Worm (Caenorhabditis elegans) whole organism, young adult: ENCODE data around the gene C02E7.8.

Experiments
- F57C9.4 ChIP-seq: sonication (generic microtip); optimal IDR thresholded peaks from 2 replicates; lab custom pipeline; 2017; ENCODE audit warnings: mild to moderate bottlenecking, missing genetic modification characterization, missing compliant biosample characterization
- ZK185.1 ChIP-seq: sonication (generic microtip); optimal IDR thresholded peaks from 2 replicates; lab custom pipeline; 2016; ENCODE audit warnings: mild to moderate bottlenecking, missing genetic modification characterization, missing compliant biosample characterization; ENCODE audit not compliant: poor library complexity, severe bottlenecking
- attf-5 ChIP-seq: fragments of 200-800 bp; sonication (Bioruptor generic); optimal IDR thresholded peaks from 2 replicates; lab custom pipeline; 2018; ENCODE audit warnings: mild to moderate bottlenecking, missing genetic modification characterization, missing compliant biosample characterization
- ccch-3 ChIP-seq: fragments of 200-800 bp; sonication (Bioruptor generic); optimal IDR thresholded peaks from 2 replicates; lab custom pipeline; 2018; ENCODE audit warnings: mild to moderate bottlenecking, missing genetic modification characterization, missing compliant biosample characterization
- cebp-2 ChIP-seq: fragments of 200-800 bp; sonication (Bioruptor generic); IDR thresholded peaks from 2 replicates; pipeline ENCODE4 v1.3.6; 2022; ENCODE audit warnings: missing genetic modification characterization, missing compliant biosample characterization
- ceh-79 ChIP-seq: sonication (generic microtip); optimal IDR thresholded peaks from 2 replicates; lab custom pipeline; 2017; ENCODE audit warnings: mild to moderate bottlenecking, missing genetic modification characterization, missing compliant biosample characterization
- hlh-12 ChIP-seq: sonication (generic microtip); optimal IDR thresholded peaks from 2 replicates; lab custom pipeline; 2016; ENCODE audit warnings: missing genetic modification characterization, missing compliant biosample characterization
- hsf-1 ChIP-seq: fragments of 200-800 bp; sonication (Bioruptor generic); IDR thresholded peaks from 2 replicates; pipeline ENCODE4 v1.3.6; 2022; ENCODE audit warnings: missing genetic modification reagents, missing genetic modification characterization, missing compliant biosample characterization
- lin-26 ChIP-seq: fragments of 200-800 bp; sonication (Bioruptor generic); IDR thresholded peaks from 2 replicates; pipeline ENCODE4 v1.3.6; 2022; ENCODE audit warnings: missing genetic modification reagents, missing genetic modification characterization, missing compliant biosample characterization
- mxl-1 ChIP-seq: sonication (generic microtip); optimal IDR thresholded peaks from 2 replicates; lab custom pipeline; 2016; ENCODE audit warnings: missing genetic modification characterization, missing compliant biosample characterization
- pha-4 ChIP-seq: fragments of 150-350 bp; sonication (generic microtip); optimal IDR thresholded peaks from 2 replicates; lab custom pipeline; 2014; ENCODE audit warnings: missing biosample characterization, missing genetic modification reagents, missing genetic modification characterization
- rcor-1 ChIP-seq: fragments of 200-800 bp; sonication (Bioruptor generic); IDR thresholded peaks from 2 replicates; pipeline ENCODE4 v1.3.6; 2022; ENCODE audit warnings: missing genetic modification reagents, missing genetic modification characterization, missing compliant biosample characterization
- snpc-4 ChIP-seq, 5 experiments: fragments of 150-350 bp in 1 of 5; sonication (generic microtip) in 4 of 5; optimal IDR thresholded peaks; 2 replicates each; lab custom pipeline; 2014 to 2018; ENCODE audit warnings: missing genetic modification characterization in 5 of 5, missing biosample characterization in 3 of 5, antibody characterized with exemption in 2 of 5, mild to moderate bottlenecking in 2 of 5, missing compliant biosample characterization in 2 of 5, missing genotype in 2 of 5, moderate library complexity in 2 of 5, missing genetic modification reagents in 1 of 5
- ztf-28 ChIP-seq: fragments of 200-800 bp; sonication (Bioruptor generic); IDR thresholded peaks from 2 replicates; pipeline ENCODE4 v1.3.6; 2022; ENCODE audit warnings: missing genetic modification reagents, missing genetic modification characterization, missing compliant biosample characterization

- TF ChIP-seq F57C9.4 (tag; lab: Kevin White, UChicago), result no peak
- TF ChIP-seq pha-4 (tag; lab: Kevin White, UChicago), result no peak
- no peak for TF ChIP-seq ceh-79
- no peak for TF ChIP-seq hlh-12
- no peak for TF ChIP-seq cebp-2 (GFP tag; lab: Robert Waterston, UW)
- TF ChIP-seq lin-26 (GFP tag; lab: Robert Waterston, UW), result no peak
- TF ChIP-seq snpc-4 (GFP tag; optimal IDR thresholded peaks at IDR 0.05; lab: Kevin White, UChicago), result no peak
- TF ChIP-seq snpc-4 (tag; optimal IDR thresholded peaks at IDR 0.05; lab: Kevin White, UChicago), result no peak
- no peak for TF ChIP-seq mxl-1 (tag; lab: Kevin White, UChicago)
- no peak for TF ChIP-seq ccch-3 (GFP tag; lab: Kevin White, UChicago)
- TF ChIP-seq ztf-28 (GFP tag; lab: Robert Waterston, UW), result no peak
- no peak for TF ChIP-seq rcor-1 (GFP tag; lab: Robert Waterston, UW)
- TF ChIP-seq hsf-1 (GFP tag; lab: Robert Waterston, UW), result no peak
- no peak for TF ChIP-seq attf-5 (GFP tag; lab: Kevin White, UChicago)
- TF ChIP-seq ZK185.1 (tag; lab: Kevin White, UChicago), result no peak
These were observed 46.6 kb upstream of the C02E7.8 start for ce11 chrV:4967238-4967637.
